Worm (Caenorhabditis elegans) whole organism, mixed stage, embryonic: ENCODE data around the gene irg-6.

Source experiments
- blmp-1 ChIP-seq: fragments of 150-350 bp; optimal IDR thresholded peaks from 2 replicates; lab custom pipeline; 2014; ENCODE audit warnings: missing biosample characterization, missing genetic modification characterization
- ceh-43 ChIP-seq: fragments of 200-800 bp; sonication (Bioruptor generic); optimal IDR thresholded peaks from 2 replicates; lab custom pipeline; 2018; ENCODE audit warnings: mild to moderate bottlenecking, missing genetic modification characterization, moderate library complexity, missing compliant biosample characterization
- ceh-83 ChIP-seq: fragments of 200-800 bp; sonication (Bioruptor generic); optimal IDR thresholded peaks from 2 replicates; lab custom pipeline; 2018; ENCODE audit warnings: mild to moderate bottlenecking, missing genetic modification characterization, missing compliant biosample characterization
- cnd-1 ChIP-seq: fragments of 200-800 bp; sonication (Bioruptor generic); optimal IDR thresholded peaks from 2 replicates; lab custom pipeline; 2018; ENCODE audit warnings: mild to moderate bottlenecking, missing genetic modification characterization, missing compliant biosample characterization
- lin-13 ChIP-seq: fragments of 150-350 bp; optimal IDR thresholded peaks from 2 replicates; lab custom pipeline; 2014; ENCODE audit warnings: missing biosample characterization, missing genetic modification characterization
- nhr-237 ChIP-seq: fragments of 150-350 bp; optimal IDR thresholded peaks from 2 replicates; lab custom pipeline; 2014; ENCODE audit warnings: missing biosample characterization, missing genetic modification characterization
- nhr-28 ChIP-seq: fragments of 150-350 bp; optimal IDR thresholded peaks from 2 replicates; lab custom pipeline; 2014; ENCODE audit warnings: missing biosample characterization, missing genetic modification characterization
- nhr-76 ChIP-seq: sonication (generic microtip); optimal IDR thresholded peaks from 2 replicates; lab custom pipeline; 2017; ENCODE audit warnings: missing biosample characterization, missing genetic modification characterization
- snpc-4 ChIP-seq: fragments of 150-350 bp; optimal IDR thresholded peaks from 2 replicates; lab custom pipeline; 2014; ENCODE audit warnings: missing biosample characterization, missing genetic modification characterization
- unc-39 ChIP-seq: fragments of 150-350 bp; optimal IDR thresholded peaks from 2 replicates; lab custom pipeline; 2014; ENCODE audit warnings: missing biosample characterization, missing genetic modification characterization
- ztf-11 ChIP-seq: fragments of 150-350 bp; optimal IDR thresholded peaks from 2 replicates; lab custom pipeline; 2014; ENCODE audit warnings: missing biosample characterization, missing genetic modification characterization

DNA sequence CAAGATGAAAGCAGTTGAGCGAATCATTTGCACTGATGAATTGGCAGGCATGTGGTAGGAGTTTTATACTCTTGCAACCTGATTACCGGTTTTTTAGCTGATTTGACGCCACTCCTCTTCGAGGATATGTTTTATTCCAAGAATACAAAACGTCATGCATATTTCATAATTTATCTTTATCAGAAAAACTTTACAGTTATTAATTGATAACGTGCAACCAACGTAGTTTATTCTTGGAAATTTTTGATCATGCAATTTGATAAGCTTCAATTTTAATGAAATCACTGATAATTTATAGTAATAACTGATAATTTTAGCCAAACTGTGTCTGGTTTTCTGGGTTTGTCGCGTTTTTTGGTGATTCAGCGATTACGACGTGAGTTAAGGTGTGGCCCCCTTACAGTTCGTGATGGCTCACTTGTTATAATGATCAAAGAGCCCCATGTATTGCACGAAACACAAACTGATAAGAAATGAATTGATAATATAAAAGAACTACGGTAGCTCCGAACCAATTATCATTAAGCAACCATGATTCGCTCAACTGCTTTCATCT, 21.5 kb upstream of the irg-6 start, which contains the start of the genes cld-1 and dod-21:
- TF ChIP-seq lin-13 (tag; lab: Kevin White, UChicago), result no peak
- TF ChIP-seq ceh-83 (GFP tag; lab: Kevin White, UChicago), result no peak
- no peak for TF ChIP-seq cnd-1 (tag; lab: Kevin White, UChicago)
- TF ChIP-seq blmp-1 (tag; lab: Kevin White, UChicago), result no peak
- TF ChIP-seq ceh-43 (GFP tag; lab: Kevin White, UChicago), result no peak
- TF ChIP-seq nhr-76 (tag; lab: Kevin White, UChicago), result no peak
- TF ChIP-seq nhr-237 (tag; lab: Kevin White, UChicago), result no peak
- no peak for TF ChIP-seq unc-39 (tag; lab: Kevin White, UChicago)
- no peak for TF ChIP-seq ztf-11 (tag; lab: Kevin White, UChicago)
- TF ChIP-seq snpc-4, result no peak
- no peak for TF ChIP-seq nhr-28 (tag; lab: Kevin White, UChicago)
